Worm (Caenorhabditis elegans): Measurements from ENCODE around the gene dac-1.

- TF ChIP-seq dao-5 (tag; optimal IDR thresholded peaks at IDR 0.05): no peak
- no peak for TF ChIP-seq him-1 (tag; optimal IDR thresholded peaks at IDR 0.05)
- TF ChIP-seq W03F9.2 (tag; optimal IDR thresholded peaks at IDR 0.05): no peak
Measured at ce11 chrIII:841177-841576, 25.2 kb downstream of the dac-1 start, which contains the start of gene K02F3.9.

Measured in whole organism, L4/young adult.